Fruit fly (Drosophila melanogaster) whole organism, pupa: Measurements from ENCODE around the gene Adgf-A.

Experiments
- CG8301 ChIP-seq: fragments of 200-800 bp; sonication (Bioruptor generic); optimal IDR thresholded peaks from 2 replicates; lab custom pipeline; 2018; ENCODE audit warnings: missing biosample characterization, mild to moderate bottlenecking, missing genetic modification characterization
- CG9948 ChIP-seq: fragments of 200-800 bp; sonication (Bioruptor generic); optimal IDR thresholded peaks from 2 replicates; lab custom pipeline; 2018; ENCODE audit warnings: missing biosample characterization, mild to moderate bottlenecking, missing genetic modification characterization, moderate library complexity
- EcR ChIP-seq: fragments of 200-800 bp; sonication (Bioruptor generic); optimal IDR thresholded peaks from 3 replicates; lab custom pipeline; 2019; ENCODE audit warnings: missing biosample characterization, missing genetic modification characterization, mild to moderate bottlenecking, moderate library complexity, missing genetic modification reagents
- fd96Ca ChIP-seq: fragments of 200-800 bp; sonication (Bioruptor generic); IDR thresholded peaks from 3 replicates; pipeline ENCODE4 v1.3.6; 2022; ENCODE audit warnings: missing biosample characterization, missing genetic modification characterization
- rn ChIP-seq: fragments of 200-800 bp; sonication (Bioruptor generic); IDR thresholded peaks from 2 replicates; pipeline ENCODE4 v1.3.6; 2022; ENCODE audit warnings: missing biosample characterization, missing genetic modification characterization

DNA sequence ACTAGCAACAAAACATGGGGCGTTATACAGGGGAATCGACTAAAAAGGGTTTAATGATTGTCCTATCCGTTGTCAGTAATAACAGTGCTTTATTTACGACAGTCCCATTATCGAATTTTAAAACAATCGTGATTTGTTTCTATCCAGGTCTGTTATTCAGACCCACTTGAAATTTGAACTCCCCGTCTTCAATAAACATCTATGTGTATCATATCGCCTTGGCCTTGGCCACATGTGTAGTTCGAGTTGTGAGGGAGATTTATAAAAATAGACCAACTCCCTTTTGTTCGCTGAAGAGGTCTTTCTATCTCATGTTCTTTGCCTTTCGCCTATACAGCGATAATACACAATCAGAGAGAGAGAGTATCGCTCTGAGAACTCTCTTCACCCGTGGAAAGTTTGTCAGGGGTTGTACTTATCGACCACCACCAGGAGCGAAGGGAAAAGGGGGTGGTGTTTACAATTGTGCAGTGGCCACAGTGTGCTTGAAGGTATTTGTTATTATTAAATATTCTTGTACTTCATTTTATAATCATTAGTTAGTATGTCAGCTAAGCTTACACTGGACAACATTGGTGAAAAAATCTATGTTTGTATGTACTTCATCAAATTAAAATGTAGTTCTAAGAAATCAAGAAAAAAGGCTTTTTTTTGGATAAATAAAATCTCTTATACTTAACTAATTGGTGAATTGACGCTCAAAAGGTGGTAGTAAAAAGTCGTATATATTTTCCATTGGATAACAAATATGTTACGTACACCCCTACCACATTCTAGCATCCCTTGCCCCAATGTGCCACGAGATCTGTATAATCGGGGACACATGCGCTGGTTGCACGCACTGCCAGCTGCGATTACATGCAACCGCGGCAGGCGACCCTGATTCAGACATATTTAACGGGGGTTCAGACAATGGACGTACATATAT is 6.5 kb downstream of the Adgf-A start:
- TF ChIP-seq EcR (peak; percentile 47), rn (GFP tag; lab: Robert Waterston, UW) (no peak), CG8301 (tag; lab: Kevin White, UChicago) (peak; percentile 79), CG9948 (tag; lab: Kevin White, UChicago) (peak; percentile 76), fd96Ca (no peak)
